Worm (Caenorhabditis elegans): ENCODE data around the gene W01B6.6.

W01B6.6 gene

ce11 chrIV:10089777-10090176, 8.9 kb downstream of the W01B6.6 start, which contains the start of gene ttr-39:
Gene ttr-39, minus strand, starts transcription at chrIV:10089877.
- TF ChIP-seq nhr-12 (tag; optimal IDR thresholded peaks at IDR 0.05) (no peak), nhr-129 (tag; optimal IDR thresholded peaks at IDR 0.05) (no peak), ceh-82 (tag; optimal IDR thresholded peaks at IDR 0.05) (no peak), F13H6.1 (tag; optimal IDR thresholded peaks at IDR 0.05) (no peak), egl-27 (tag; optimal IDR thresholded peaks at IDR 0.05) (no peak), ZK546.5 (tag; optimal IDR thresholded peaks at IDR 0.05) (no peak), skn-1 (tag; optimal IDR thresholded peaks at IDR 0.05) (no peak), lsy-2 (tag; optimal IDR thresholded peaks at IDR 0.05) (no peak), elt-3 (tag; optimal IDR thresholded peaks at IDR 0.05) (no peak), ztf-1 (GFP tag; conservative IDR thresholded peaks at IDR 0.05) (no peak), lin-39 (tag; optimal IDR thresholded peaks at IDR 0.05) (no peak), mab-5 (tag; optimal IDR thresholded peaks at IDR 0.05) (no peak), elt-1 (tag; optimal IDR thresholded peaks at IDR 0.05) (no peak), sma-3 (GFP tag; optimal IDR thresholded peaks at IDR 0.05) (no peak), R02D3.7 (tag; optimal IDR thresholded peaks at IDR 0.05) (no peak), unc-55 (GFP tag; optimal IDR thresholded peaks at IDR 0.05) (no peak), nhr-10 (tag; optimal IDR thresholded peaks at IDR 0.05) (no peak)

- no peak for TF ChIP-seq crh-2 (tag; optimal IDR thresholded peaks at IDR 0.05)
- TF ChIP-seq mbf-1 (tag; optimal IDR thresholded peaks at IDR 0.05) = no peak
Observed at ce11 chrIV:10090358-10090757, 9.4 kb downstream of the W01B6.6 start, which contains the start of gene ttbk-5. Gene ttbk-5, plus strand, starts transcription at chrIV:10090658.

- TF ChIP-seq sma-3 (GFP tag; optimal IDR thresholded peaks at IDR 0.05) (no peak), nhr-25 (tag; optimal IDR thresholded peaks at IDR 0.05) (no peak), gmeb-1 (tag; optimal IDR thresholded peaks at IDR 0.05) (no peak), ama-1 (optimal IDR thresholded peaks at IDR 0.05) (no peak), nhr-77 (tag; optimal IDR thresholded peaks at IDR 0.05) (no peak), mab-5 (tag; optimal IDR thresholded peaks at IDR 0.05) (no peak), fos-1 (tag; optimal IDR thresholded peaks at IDR 0.05) (no peak), ztf-4 (tag; optimal IDR thresholded peaks at IDR 0.05) (no peak), sem-4 (tag; optimal IDR thresholded peaks at IDR 0.05) (no peak), C34F6.9 (tag; optimal IDR thresholded peaks at IDR 0.05) (no peak), crh-2 (tag; optimal IDR thresholded peaks at IDR 0.05) (no peak), F13H6.1 (tag; optimal IDR thresholded peaks at IDR 0.05) (no peak), egl-27 (tag; optimal IDR thresholded peaks at IDR 0.05) (no peak), alr-1 (tag; optimal IDR thresholded peaks at IDR 0.05) (no peak), mdl-1 (tag; optimal IDR thresholded peaks at IDR 0.05) (no peak), blmp-1 (tag; optimal IDR thresholded peaks at IDR 0.05; ENCODE audit: insufficient read depth) (no peak), nhr-10 (tag; optimal IDR thresholded peaks at IDR 0.05) (no peak)
Observed at ce11 chrIV:10095171-10095570, 14.3 kb downstream of the W01B6.6 start, which contains the start of the genes C04G2.5 and msp-36. Gene C04G2.5, minus strand, starts transcription at chrIV:10095271. Gene msp-36, plus strand, starts transcription at chrIV:10095433.

ce11 chrIV:10096881-10097280, 16.0 kb downstream of the W01B6.6 start, which contains the start of gene dis-3:
Gene dis-3, plus strand, starts transcription at chrIV:10097202.
- TF ChIP-seq skn-1 (tag; optimal IDR thresholded peaks at IDR 0.05) = no peak
- peak; percentile 55 for TF ChIP-seq R02D3.7 (tag; optimal IDR thresholded peaks at IDR 0.05)

- no peak for TF ChIP-seq nhr-21 (tag; optimal IDR thresholded peaks at IDR 0.05)
- no peak for TF ChIP-seq ama-1 (optimal IDR thresholded peaks at IDR 0.05)
- no peak for TF ChIP-seq aly-2 (tag; optimal IDR thresholded peaks at IDR 0.05)
- TF ChIP-seq unc-39 (tag; optimal IDR thresholded peaks at IDR 0.05) = no peak
- TF ChIP-seq F13H6.1 (tag; optimal IDR thresholded peaks at IDR 0.05) = no peak
- no peak for TF ChIP-seq nhr-6 (tag; optimal IDR thresholded peaks at IDR 0.05)
- no peak for TF ChIP-seq nhr-12 (tag; optimal IDR thresholded peaks at IDR 0.05)
- TF ChIP-seq alr-1 (tag; optimal IDR thresholded peaks at IDR 0.05) = no peak
- TF ChIP-seq ztf-11 (tag; optimal IDR thresholded peaks at IDR 0.05) = no peak
- TF ChIP-seq nhr-11 (tag; optimal IDR thresholded peaks at IDR 0.05) = no peak
- no peak for TF ChIP-seq nhr-25 (tag; optimal IDR thresholded peaks at IDR 0.05)
- no peak for TF ChIP-seq nhr-23 (tag; optimal IDR thresholded peaks at IDR 0.05)
- no peak for TF ChIP-seq elt-3 (tag; optimal IDR thresholded peaks at IDR 0.05)
- no peak for TF ChIP-seq skn-1 (tag; optimal IDR thresholded peaks at IDR 0.05)
- no peak for TF ChIP-seq nhr-10 (tag; optimal IDR thresholded peaks at IDR 0.05)
- TF ChIP-seq blmp-1 (tag; optimal IDR thresholded peaks at IDR 0.05; ENCODE audit: insufficient read depth) = no peak
Observed at ce11 chrIV:10110417-10110816, 29.5 kb downstream of the W01B6.6 start, which contains the start of gene egl-38. Gene egl-38, minus strand, starts transcription at chrIV:10110517.

All from whole organism, L2 larva.